Comparison of ENCODE assay signal across 1 fruit fly cellular context in the genomic region with DNA sequence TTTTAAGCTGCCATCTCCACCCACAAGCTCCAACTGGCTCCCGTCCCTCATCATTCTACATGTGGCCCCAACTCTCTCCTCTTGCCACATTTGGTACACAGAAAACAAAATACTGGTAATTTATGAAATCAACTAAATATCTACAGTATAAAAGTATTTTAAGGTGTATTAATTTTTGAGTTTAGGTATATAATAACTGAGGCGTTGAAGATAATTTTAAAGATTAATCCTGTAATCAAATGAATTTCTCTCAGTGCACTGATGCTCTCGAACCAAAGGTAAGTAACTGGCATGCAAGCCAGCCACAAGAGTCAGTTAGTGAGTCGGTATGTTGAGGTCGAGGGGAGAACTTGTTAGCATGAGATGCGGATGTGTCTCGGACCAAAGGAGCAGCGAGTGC.
A peak's percentile ranks its signal among the peaks of the same experiment; 100 is the strongest.
TF ChIP-seq lines count a peak whose summit lies in the region.

No protein-coding gene starts in this region.

TF ChIP-seq in whole organism, embryonic, 481 proteins besides CTCF, POLR2A, EP300 and RAD21 (continued from another document):
- TF ChIP-seq vvl (GFP tag; IDR thresholded peaks at IDR 0.05; lab: Robert Waterston, UW) (peak; percentile 42; the same call in 1 of the 2 replicates), Hsf (GFP tag; optimal IDR thresholded peaks at IDR 0.05; lab: Kevin White, UChicago) (peak; percentile 19), HLH54F (GFP tag; optimal IDR thresholded peaks at IDR 0.05; lab: Kevin White, UChicago) (peak; percentile 6), tap (tag; optimal IDR thresholded peaks at IDR 0.05; lab: Kevin White, UChicago) (no peak), CG10654 (GFP tag; optimal IDR thresholded peaks at IDR 0.05; lab: Kevin White, UChicago) (no peak), ase (GFP tag; IDR thresholded peaks at IDR 0.05; lab: Robert Waterston, UW) (0 out of 3 replicates have a peak, but pooled peaks have one; percentile 12), eyg (GFP tag; optimal IDR thresholded peaks at IDR 0.05; lab: Kevin White, UChicago) (no peak), Hey (tag; optimal IDR thresholded peaks at IDR 0.05; lab: Kevin White, UChicago) (no peak), Fer3 (tag; optimal IDR thresholded peaks at IDR 0.05; lab: Kevin White, UChicago) (no peak), Oli (tag; optimal IDR thresholded peaks at IDR 0.05; lab: Kevin White, UChicago) (peak; percentile 29), HmgD (GFP tag; optimal IDR thresholded peaks at IDR 0.05; lab: Kevin White, UChicago) (no peak), Blimp-1 (GFP tag; optimal IDR thresholded peaks at IDR 0.05; lab: Kevin White, UChicago) (peak; percentile 47), CG15601 (tag; optimal IDR thresholded peaks at IDR 0.05; lab: Kevin White, UChicago) (no peak), CG12155 (GFP tag; optimal IDR thresholded peaks at IDR 0.05; lab: Kevin White, UChicago) (no peak), run (tag; optimal IDR thresholded peaks at IDR 0.05; lab: Kevin White, UChicago) (no peak), knrl (GFP tag; IDR thresholded peaks at IDR 0.05; lab: Robert Waterston, UW; ENCODE audit: partially characterized antibody) (no peak), eve (GFP tag; optimal IDR thresholded peaks at IDR 0.05; lab: Kevin White, UChicago) (peak in 1 of 2 experiments; percentile 47), org-1 (GFP tag; optimal IDR thresholded peaks at IDR 0.05; lab: Kevin White, UChicago) (no peak), CG6791 (GFP tag; IDR thresholded peaks at IDR 0.05; lab: Robert Waterston, UW; ENCODE audit: partially characterized antibody) (no peak), chif (GFP tag; optimal IDR thresholded peaks at IDR 0.05; lab: Kevin White, UChicago) (peak; percentile 26 to 32), da (GFP tag; optimal IDR thresholded peaks at IDR 0.05; lab: Kevin White, UChicago) (no peak), CG30403 (GFP tag; optimal IDR thresholded peaks at IDR 0.05; lab: Kevin White, UChicago) (peak; percentile 20), Chrac-16 (GFP tag; optimal IDR thresholded peaks at IDR 0.05; lab: Kevin White, UChicago) (no peak), CG15011 (GFP tag; optimal IDR thresholded peaks at IDR 0.05; lab: Kevin White, UChicago) (no peak), sens (GFP tag; lab: Kevin White, UChicago) (peak; percentile 86), Ssrp (tag; optimal IDR thresholded peaks at IDR 0.05; lab: Kevin White, UChicago) (no peak), gce (GFP tag; IDR thresholded peaks at IDR 0.05; lab: Robert Waterston, UW) (no peak; the same call in 2 of the 3 replicates), az2 (GFP tag; optimal IDR thresholded peaks at IDR 0.05; lab: Kevin White, UChicago) (peak; percentile 8), fd96Cb (tag; optimal IDR thresholded peaks at IDR 0.05; lab: Kevin White, UChicago) (peak; percentile 18), ERR (GFP tag; optimal IDR thresholded peaks at IDR 0.05; lab: Kevin White, UChicago) (no peak)
